Fruit fly (Drosophila melanogaster) whole organism: Measurements from ENCODE around the gene NimC4.

Experiments
- CG8478 ChIP-seq: fragments of >200 bp; optimal IDR thresholded peaks from 2 replicates; lab custom pipeline; 2018; ENCODE audit warnings: inconsistent platforms
- Dll ChIP-seq: fragments of >200 bp; optimal IDR thresholded peaks from 2 replicates; lab custom pipeline; 2017
- EcR ChIP-seq, 2 experiments: fragments of >200 bp; optimal IDR thresholded peaks; 2 replicates each; lab custom pipeline; 2017; ENCODE audit warnings: missing biosample characterization in 2 of 2, missing genetic modification characterization in 2 of 2, missing genetic modification reagents in 2 of 2
- pan ChIP-seq: fragments of >200 bp; optimal IDR thresholded peaks from 2 replicates; lab custom pipeline; 2017
- psq ChIP-seq: fragments of >200 bp; optimal IDR thresholded peaks from 2 replicates; lab custom pipeline; 2017
- usp ChIP-seq: fragments of >200 bp; optimal IDR thresholded peaks from 2 replicates; lab custom pipeline; 2017; ENCODE audit warnings: missing biosample characterization, missing genetic modification characterization, mixed read lengths

The NimC4 gene

DNA sequence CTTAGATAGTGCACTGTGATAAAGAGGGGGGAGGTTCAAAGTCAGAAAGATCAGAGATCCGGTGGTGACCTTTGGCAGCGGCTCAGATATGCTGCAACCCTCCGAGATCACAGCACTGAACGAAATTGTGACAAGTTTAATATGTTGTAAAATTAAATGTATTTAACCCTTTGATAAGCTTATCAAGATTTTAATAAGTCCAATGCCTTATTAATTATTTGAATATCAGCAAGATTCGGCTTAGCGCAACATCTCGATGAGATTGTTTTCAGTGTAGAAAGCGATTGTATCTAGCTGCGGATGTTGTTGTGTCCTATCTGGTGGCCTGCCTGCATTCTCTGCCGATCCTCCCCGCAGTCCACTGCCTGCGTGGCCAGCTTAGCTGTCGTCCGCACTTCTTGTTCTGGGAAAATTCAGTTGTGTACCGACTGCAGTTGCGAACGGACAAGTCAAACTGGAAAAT is at the start of gene NimC4:
Gene NimC4, plus strand, starts transcription at position 413 of the 463 bp plus-strand sequence.
- TF ChIP-seq Dll (lab: Kevin White, UChicago) (no peak), CG8478 (lab: Kevin White, UChicago) (no peak), EcR (GFP tag; optimal IDR thresholded peaks at IDR 0.05; lab: Kevin White, UChicago) (no peak), usp (GFP tag; lab: Kevin White, UChicago) (no peak), pan (no peak), psq (lab: Kevin White, UChicago) (no peak)

DNA sequence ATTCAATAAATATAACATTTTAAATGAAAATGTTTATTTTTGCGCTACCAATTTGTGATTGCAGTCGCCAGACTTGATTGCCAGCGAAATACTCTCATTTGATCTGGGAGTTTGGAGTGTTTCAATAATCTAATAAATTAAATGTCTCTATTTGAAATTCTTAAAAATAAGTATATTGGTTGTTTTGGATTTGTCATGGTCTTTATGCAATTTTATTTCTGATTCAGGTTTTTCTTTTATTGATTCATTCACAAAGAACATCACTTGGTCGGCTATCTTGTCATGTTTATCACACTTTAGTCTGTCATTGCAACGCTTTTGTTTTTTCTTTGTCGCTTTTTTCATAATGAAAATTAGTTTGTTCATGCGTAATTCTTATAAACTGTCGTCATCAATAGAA is 48.4 kb upstream of the NimC4 start:
- TF ChIP-seq EcR (GFP tag; optimal IDR thresholded peaks at IDR 0.05; lab: Kevin White, UChicago) (no peak), psq (lab: Kevin White, UChicago) (no peak), CG8478 (lab: Kevin White, UChicago) (no peak), Dll (lab: Kevin White, UChicago) (no peak)

DNA sequence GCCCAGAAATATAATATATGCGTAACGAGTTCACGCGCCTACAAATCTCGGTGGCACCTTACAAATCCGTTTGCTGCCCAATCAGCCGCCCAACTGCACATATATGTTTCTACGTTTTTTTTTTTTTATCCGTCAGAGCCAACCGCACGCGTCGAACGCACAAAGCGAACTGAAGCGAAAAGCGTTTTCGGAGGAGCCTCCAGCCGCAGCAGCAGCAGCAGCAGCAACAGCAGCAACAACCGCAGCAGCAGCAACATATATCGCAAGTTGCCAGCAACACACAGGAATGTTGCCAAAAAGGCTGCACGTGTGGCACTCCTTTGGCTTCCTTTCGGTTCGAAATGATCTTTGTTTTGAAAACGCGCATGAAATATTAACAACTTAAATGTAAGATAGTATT is 46.3 kb upstream of the NimC4 start, which contains the start of gene rk:
Gene rk, minus strand, starts transcription at position 171 of the 400 bp plus-strand sequence.
- no peak for TF ChIP-seq psq (lab: Kevin White, UChicago)
- no peak for TF ChIP-seq pan
- no peak for TF ChIP-seq CG8478 (lab: Kevin White, UChicago)
- no peak for TF ChIP-seq EcR (GFP tag; optimal IDR thresholded peaks at IDR 0.05; lab: Kevin White, UChicago)
- no peak for TF ChIP-seq usp (GFP tag; lab: Kevin White, UChicago)
- no peak for TF ChIP-seq Dll (lab: Kevin White, UChicago)

DNA sequence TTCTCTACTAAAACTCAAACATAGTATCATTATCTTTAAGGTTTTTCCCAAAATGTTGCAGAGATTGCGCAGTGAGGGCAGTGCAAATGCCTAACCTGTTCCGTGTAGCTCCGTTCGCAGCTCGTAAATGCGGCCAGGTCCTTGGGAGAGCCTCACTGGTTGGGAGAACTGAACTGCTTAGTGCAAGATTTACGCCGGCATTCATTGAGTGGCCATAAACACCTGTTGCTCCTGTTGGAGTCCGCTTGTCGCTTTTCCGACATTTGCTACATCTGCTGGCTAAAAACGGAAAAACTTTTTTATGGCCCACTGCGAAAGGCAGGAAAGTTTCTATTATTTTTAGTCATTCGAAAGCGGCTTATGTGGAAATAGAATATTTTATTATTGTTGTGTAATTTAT is 45.5 kb upstream of the NimC4 start:
- TF ChIP-seq usp (GFP tag; lab: Kevin White, UChicago) (no peak), psq (lab: Kevin White, UChicago) (no peak), EcR (GFP tag; optimal IDR thresholded peaks at IDR 0.05; lab: Kevin White, UChicago) (no peak), Dll (lab: Kevin White, UChicago) (no peak), CG8478 (lab: Kevin White, UChicago) (no peak), pan (no peak)

DNA sequence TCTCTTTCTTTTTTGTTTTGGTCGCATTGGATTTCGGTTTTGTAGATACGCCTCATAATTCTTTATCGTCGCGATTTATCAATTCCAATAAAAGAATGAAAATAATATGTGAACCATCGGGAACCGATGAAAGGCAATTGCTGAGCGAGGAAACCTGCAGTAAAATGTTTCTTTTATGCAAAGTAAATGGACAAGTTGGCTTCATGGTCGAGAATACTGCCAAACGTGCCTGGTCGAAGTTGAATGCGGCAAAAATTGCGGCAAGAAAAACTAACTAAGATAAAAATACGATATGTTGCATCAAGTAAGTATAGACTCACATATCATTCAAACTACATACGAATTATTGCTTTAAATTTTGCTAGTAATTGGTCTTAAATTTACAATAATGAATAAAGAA is 39.6 kb upstream of the NimC4 start, which contains the start of gene CG42692:
Gene CG42692, plus strand, starts transcription at position 301 of the 400 bp plus-strand sequence.
- TF ChIP-seq Dll (lab: Kevin White, UChicago) (no peak), psq (lab: Kevin White, UChicago) (no peak), pan (no peak), usp (GFP tag; lab: Kevin White, UChicago) (no peak), CG8478 (lab: Kevin White, UChicago) (no peak), EcR (GFP tag; optimal IDR thresholded peaks at IDR 0.05; lab: Kevin White, UChicago) (no peak)

DNA sequence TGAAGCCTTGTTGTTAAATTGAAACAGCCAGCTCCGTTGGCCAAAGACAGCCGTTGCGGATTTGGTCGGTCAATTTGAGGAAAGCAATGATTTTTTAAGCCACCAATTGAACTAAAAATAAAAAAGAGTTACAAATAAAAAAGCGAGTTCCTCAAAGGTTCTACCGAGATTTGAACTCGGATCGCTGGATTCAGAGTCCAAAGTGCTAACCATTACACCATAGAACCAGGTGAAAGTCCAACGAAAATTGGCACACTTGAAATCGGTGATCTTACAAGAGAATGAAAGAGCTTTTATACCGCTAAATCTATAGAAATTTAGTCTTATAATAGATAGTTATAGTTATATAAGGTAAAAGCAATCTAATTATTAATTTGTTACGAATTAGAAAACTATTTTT is 37.0 kb upstream of the NimC4 start:
- no peak for TF ChIP-seq Dll (lab: Kevin White, UChicago)
- TF ChIP-seq CG8478 (lab: Kevin White, UChicago): no peak
- TF ChIP-seq EcR (GFP tag; optimal IDR thresholded peaks at IDR 0.05; lab: Kevin White, UChicago): no peak
- no peak for TF ChIP-seq pan
- no peak for TF ChIP-seq psq (lab: Kevin White, UChicago)
- no peak for TF ChIP-seq usp (GFP tag; lab: Kevin White, UChicago)

DNA sequence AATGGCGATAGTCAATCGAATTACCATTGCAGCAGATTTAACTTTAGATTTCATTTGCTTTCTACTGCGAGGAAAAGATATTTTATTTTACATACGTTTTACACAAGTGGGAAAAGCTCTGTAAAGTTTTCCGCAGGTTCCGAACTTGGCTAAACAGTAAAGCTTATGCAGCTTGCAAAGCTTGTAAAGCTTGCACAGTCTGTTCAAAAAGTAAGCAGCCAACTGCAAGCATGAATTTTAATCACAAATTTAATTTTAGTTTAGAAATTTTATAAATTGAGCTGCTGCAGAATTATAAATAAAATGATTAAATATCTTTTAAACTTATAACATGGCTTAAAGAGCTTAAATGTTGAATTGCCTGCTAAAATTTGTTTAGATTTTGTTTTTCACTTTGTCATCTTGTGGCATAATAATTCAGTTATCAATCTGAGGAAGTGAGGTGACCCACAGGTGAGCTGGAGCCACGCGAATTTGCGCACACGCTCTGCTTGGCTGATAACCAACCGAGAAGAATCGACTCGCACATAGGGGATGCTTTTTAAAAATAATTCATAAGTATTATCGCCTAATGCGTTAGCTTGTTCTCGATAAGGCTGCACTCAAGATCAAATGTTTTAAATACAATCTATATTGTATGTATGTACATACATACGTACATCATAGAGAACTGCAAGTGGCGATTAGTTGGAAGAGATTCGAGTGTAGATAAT is 35.6 kb upstream of the NimC4 start:
- TF ChIP-seq EcR (GFP tag; optimal IDR thresholded peaks at IDR 0.05; lab: Kevin White, UChicago) (no peak), Dll (lab: Kevin White, UChicago) (no peak), pan (no peak), usp (GFP tag; lab: Kevin White, UChicago) (no peak), CG8478 (lab: Kevin White, UChicago) (no peak), psq (lab: Kevin White, UChicago) (no peak)

DNA sequence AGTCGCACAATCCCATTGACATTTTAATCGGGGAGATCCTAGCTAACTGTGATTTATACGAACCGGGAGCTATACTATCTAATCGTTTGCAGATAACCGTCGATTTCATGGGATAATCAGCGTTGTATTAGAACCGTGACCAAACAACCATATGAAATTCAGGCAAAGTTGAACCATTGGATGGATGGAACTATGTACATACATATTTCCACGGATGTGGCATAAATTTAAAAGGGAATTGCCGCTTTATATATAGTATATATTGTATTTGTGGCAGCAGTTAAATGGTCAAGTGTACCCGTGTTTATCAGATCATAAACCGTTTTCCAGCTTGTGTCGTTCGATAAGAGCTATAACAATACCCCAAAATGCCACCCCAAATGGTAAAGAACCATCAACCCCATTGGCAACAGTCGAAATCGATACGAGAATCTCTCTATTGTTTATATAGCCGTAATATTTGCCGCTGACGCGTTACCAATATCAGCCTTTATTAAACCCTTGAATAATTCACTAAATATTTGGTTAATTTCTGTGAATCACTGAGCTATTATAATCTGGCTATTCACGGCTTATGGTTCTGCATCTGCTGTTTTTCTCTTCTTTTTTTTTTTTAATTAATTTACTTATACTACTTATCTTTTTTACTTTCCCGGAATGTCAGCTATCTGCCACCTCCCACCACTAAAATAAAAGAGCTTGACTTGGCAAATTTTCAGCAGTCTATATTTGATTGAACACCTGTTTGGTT is 34.9 kb upstream of the NimC4 start, which contains the start of gene bgm:
Gene bgm, plus strand, starts transcription at position 701 of the 751 bp plus-strand sequence.
- no peak for TF ChIP-seq Dll (lab: Kevin White, UChicago)
- TF ChIP-seq psq (lab: Kevin White, UChicago): no peak
- TF ChIP-seq EcR (GFP tag; optimal IDR thresholded peaks at IDR 0.05; lab: Kevin White, UChicago): no peak
- no peak for TF ChIP-seq pan
- TF ChIP-seq usp (GFP tag; lab: Kevin White, UChicago): no peak
- TF ChIP-seq CG8478 (lab: Kevin White, UChicago): no peak

DNA sequence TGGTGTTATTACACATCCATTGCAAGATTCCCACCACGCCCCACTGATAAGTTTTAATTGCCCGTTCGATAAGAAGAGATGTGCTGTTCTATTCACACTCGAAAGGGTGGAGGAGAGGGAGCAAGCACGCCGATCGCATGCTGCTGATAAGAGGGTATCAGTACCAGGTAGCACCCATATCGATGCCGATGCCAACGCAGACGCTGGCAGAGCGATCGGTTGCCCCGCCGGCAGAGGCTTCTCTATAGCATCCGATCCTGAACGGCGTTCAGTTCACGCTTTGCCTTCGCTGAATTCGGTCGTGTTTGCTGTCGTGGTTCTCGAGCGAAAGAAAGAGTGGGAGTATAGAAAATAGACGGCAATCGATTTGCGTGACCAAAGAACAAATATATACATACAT is 33.9 kb upstream of the NimC4 start:
- no peak for TF ChIP-seq Dll (lab: Kevin White, UChicago)
- TF ChIP-seq pan: no peak
- no peak for TF ChIP-seq psq (lab: Kevin White, UChicago)
- no peak for TF ChIP-seq EcR (GFP tag; optimal IDR thresholded peaks at IDR 0.05; lab: Kevin White, UChicago)
- no peak for TF ChIP-seq usp (GFP tag; lab: Kevin White, UChicago)
- TF ChIP-seq CG8478 (lab: Kevin White, UChicago): no peak

DNA sequence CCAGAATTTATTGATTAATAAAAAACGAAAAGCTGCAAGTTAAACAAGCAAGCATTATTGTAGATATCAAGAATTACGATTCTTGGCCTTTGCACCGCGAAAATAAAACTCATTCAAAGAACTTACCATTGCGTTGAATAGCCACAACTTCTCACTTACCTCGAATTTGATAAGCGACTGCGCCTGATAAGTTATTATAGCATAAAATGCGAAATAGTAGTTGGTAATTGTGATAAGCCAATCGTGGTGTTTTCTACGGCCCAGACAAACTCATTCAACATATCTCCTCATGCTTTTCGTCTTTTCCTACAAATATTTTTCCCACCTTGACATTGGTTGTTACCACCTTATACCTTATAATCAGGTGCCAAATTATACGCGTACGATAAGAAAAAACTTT is 32.3 kb upstream of the NimC4 start:
- TF ChIP-seq EcR (GFP tag; optimal IDR thresholded peaks at IDR 0.05; lab: Kevin White, UChicago) (no peak), CG8478 (lab: Kevin White, UChicago) (no peak), psq (lab: Kevin White, UChicago) (no peak), Dll (lab: Kevin White, UChicago) (no peak), usp (GFP tag; lab: Kevin White, UChicago) (no peak), pan (no peak)

DNA sequence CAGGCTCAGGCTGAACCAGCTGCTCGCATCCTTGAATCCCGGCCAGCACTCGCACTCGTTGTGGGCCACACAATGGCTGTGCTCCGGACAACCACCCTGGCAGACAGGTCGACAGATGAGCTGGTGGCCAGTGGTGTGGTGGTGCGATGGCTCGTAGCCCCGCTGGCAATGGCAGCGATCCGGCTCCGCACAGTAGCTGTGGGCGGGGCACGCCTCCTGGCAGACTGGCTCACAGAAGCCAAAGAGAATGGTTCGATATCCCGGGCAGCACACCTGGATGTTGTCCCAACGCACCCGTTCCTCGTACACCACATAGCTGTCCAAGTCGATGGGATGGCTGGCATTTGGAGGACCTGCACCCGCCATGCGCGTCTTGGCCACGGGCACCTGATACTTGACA is 27.7 kb upstream of the NimC4 start:
- TF ChIP-seq CG8478 (lab: Kevin White, UChicago): no peak
- no peak for TF ChIP-seq psq (lab: Kevin White, UChicago)
- TF ChIP-seq EcR (GFP tag; optimal IDR thresholded peaks at IDR 0.05; lab: Kevin White, UChicago): no peak
- TF ChIP-seq usp (GFP tag; lab: Kevin White, UChicago): no peak
- no peak for TF ChIP-seq pan
- TF ChIP-seq Dll (lab: Kevin White, UChicago): no peak
